Worm (Caenorhabditis elegans) whole organism, late embryonic: ENCODE measurements around the gene spl-3.

Experiments
- Y22D7AL.16 ChIP-seq: sonication (generic microtip); optimal IDR thresholded peaks from 2 replicates; lab custom pipeline; 2016; ENCODE audit warnings: missing genetic modification characterization, missing compliant biosample characterization
- ceh-19 ChIP-seq: fragments of 200-800 bp; sonication (Bioruptor generic); optimal IDR thresholded peaks from 2 replicates; lab custom pipeline; 2018; ENCODE audit warnings: mild to moderate bottlenecking, missing genetic modification characterization, missing compliant biosample characterization
- ceh-6 ChIP-seq: fragments of 200-800 bp; sonication (Bioruptor generic); optimal IDR thresholded peaks from 2 replicates; lab custom pipeline; 2018; ENCODE audit warnings: mild to moderate bottlenecking, missing genetic modification characterization, missing compliant biosample characterization
- ceh-9 ChIP-seq: sonication (generic microtip); optimal IDR thresholded peaks from 2 replicates; lab custom pipeline; 2016; ENCODE audit warnings: mild to moderate bottlenecking, missing genetic modification characterization, inconsistent platforms, missing compliant biosample characterization
- che-1 ChIP-seq: sonication (generic microtip); optimal IDR thresholded peaks from 2 replicates; lab custom pipeline; 2016; ENCODE audit warnings: mild to moderate bottlenecking, missing genetic modification characterization, missing compliant biosample characterization
- dmd-4 ChIP-seq: sonication (generic microtip); optimal IDR thresholded peaks from 2 replicates; lab custom pipeline; 2016; ENCODE audit warnings: borderline replicate concordance, missing genetic modification characterization, missing compliant biosample characterization
- nhr-232 ChIP-seq: sonication (generic microtip); optimal IDR thresholded peaks from 2 replicates; lab custom pipeline; 2016; ENCODE audit warnings: missing genetic modification characterization, missing compliant biosample characterization
- pha-2 ChIP-seq: sonication (generic microtip); optimal IDR thresholded peaks from 2 replicates; lab custom pipeline; 2017; ENCODE audit warnings: mild to moderate bottlenecking, missing genetic modification characterization, missing compliant biosample characterization
- ref-2 ChIP-seq: sonication (generic microtip); optimal IDR thresholded peaks from 2 replicates; lab custom pipeline; 2016; ENCODE audit warnings: missing genetic modification characterization, missing compliant biosample characterization
- sdc-2 ChIP-seq: sonication (generic microtip); optimal IDR thresholded peaks from 2 replicates; lab custom pipeline; 2016; ENCODE audit warnings: missing genotype, missing genetic modification characterization, missing compliant biosample characterization
- syd-9 ChIP-seq: sonication (generic microtip); optimal IDR thresholded peaks from 2 replicates; lab custom pipeline; 2016; ENCODE audit warnings: mild to moderate bottlenecking, missing genetic modification characterization, moderate library complexity, missing compliant biosample characterization
- unc-3 ChIP-seq, 2 experiments: fragments of 200-800 bp in 1 of 2; sonication (Bioruptor generic) in 1 of 2; sonication (generic microtip) in 1 of 2; conservative IDR thresholded peaks in 1 of 2; optimal IDR thresholded peaks in 1 of 2; 2 replicates each; pipeline versions ENCODE4 v1.3.6 to Lab custom; 2016 to 2022; ENCODE audit warnings: missing compliant biosample characterization in 2 of 2, missing genetic modification characterization in 2 of 2, missing genetic modification reagents in 1 of 2
- unc-42 ChIP-seq: sonication (generic microtip); optimal IDR thresholded peaks from 2 replicates; lab custom pipeline; 2016; ENCODE audit warnings: missing genotype, missing genetic modification characterization, missing compliant biosample characterization

spl-3 gene

DNA sequence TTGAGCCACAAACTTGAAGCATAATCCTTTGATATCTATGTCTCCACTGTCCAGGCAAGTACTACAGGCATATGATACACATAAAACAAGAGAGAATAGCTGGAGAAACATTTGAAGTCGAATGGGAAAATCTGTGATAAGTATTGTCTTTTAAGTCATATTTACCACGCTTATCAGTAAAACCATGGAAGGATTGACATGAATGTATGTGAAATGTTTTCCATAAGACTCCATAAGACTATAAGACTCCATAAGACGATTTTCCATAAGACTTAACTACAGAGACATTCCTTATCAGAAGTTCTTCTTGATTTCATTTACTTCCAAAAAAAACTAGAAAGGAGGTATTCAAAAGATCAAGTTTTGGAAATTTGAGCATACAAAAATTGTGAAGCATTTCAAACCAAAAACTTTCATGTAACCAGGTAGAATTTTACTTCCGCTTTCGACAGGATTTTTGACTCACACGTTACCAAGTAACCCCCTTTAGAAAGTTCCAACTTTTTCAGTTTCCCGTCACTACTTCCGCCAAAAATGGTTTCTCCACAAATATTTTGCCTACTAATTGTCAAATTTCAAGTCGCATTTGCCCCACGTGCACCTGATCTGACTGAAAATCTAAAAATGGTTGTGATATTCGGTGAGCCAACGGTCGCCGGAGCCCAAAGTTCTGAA is 54.0 kb downstream of the spl-3 start, which contains the start of the genes clec-165 and F38A1.11:
TSS of gene clec-165 (minus strand) at position 125 of the 675 bp plus-strand sequence.
TSS of gene F38A1.11 (plus strand) at position 625 of the 675 bp plus-strand sequence.
- TF ChIP-seq ceh-9 (no peak), ceh-19 (GFP tag; lab: Kevin White, UChicago) (no peak), unc-3 (GFP tag; conservative IDR thresholded peaks at IDR 0.05; lab: Robert Waterston, UW) (no peak), unc-3 (tag; optimal IDR thresholded peaks at IDR 0.05; lab: Kevin White, UChicago) (no peak), sdc-2 (tag; lab: Kevin White, UChicago) (no peak), Y22D7AL.16 (tag; lab: Kevin White, UChicago) (no peak), dmd-4 (tag; lab: Kevin White, UChicago) (no peak), nhr-232 (tag; lab: Kevin White, UChicago) (no peak), ceh-6 (no peak), unc-42 (tag; lab: Kevin White, UChicago) (no peak), pha-2 (no peak), che-1 (tag; lab: Kevin White, UChicago) (no peak), ref-2 (tag; lab: Kevin White, UChicago) (no peak), syd-9 (tag; lab: Kevin White, UChicago) (no peak)
- TF ChIP-seq, all 69 proteins: peak for 0
